Worm (Caenorhabditis elegans) whole organism, L1 larva: ENCODE measurements around the gene tag-191.

Experiments used
- C16A3.4 ChIP-seq: fragments of 150-350 bp; optimal IDR thresholded peaks from 2 replicates; lab custom pipeline; 2014; ENCODE audit warnings: missing biosample characterization, missing genetic modification characterization
- aly-2 ChIP-seq: fragments of 150-350 bp; optimal IDR thresholded peaks from 2 replicates; lab custom pipeline; 2014; ENCODE audit warnings: missing biosample characterization, missing genetic modification characterization
- blmp-1 ChIP-seq: fragments of 150-350 bp; optimal IDR thresholded peaks from 2 replicates; lab custom pipeline; 2014; ENCODE audit warnings: missing biosample characterization, missing genetic modification characterization
- ces-1 ChIP-seq: fragments of 150-350 bp; optimal IDR thresholded peaks from 2 replicates; lab custom pipeline; 2014; ENCODE audit warnings: missing biosample characterization, missing genetic modification reagents, missing genetic modification characterization
- dsc-1 ChIP-seq: sonication (generic microtip); optimal IDR thresholded peaks from 2 replicates; lab custom pipeline; 2016; ENCODE audit warnings: mild to moderate bottlenecking, missing genetic modification characterization, missing compliant biosample characterization
- efl-1 ChIP-seq, 4 experiments: fragments of 150-350 bp; optimal IDR thresholded peaks in 3 of 4; peaks in 1 of 4; 1 replicate in 1 of 4; 2 replicates in 3 of 4; lab custom pipeline; 2014; ENCODE audit warnings: missing biosample characterization in 2 of 4, missing genetic modification characterization in 2 of 4, missing genetic modification reagents in 2 of 4
- efl-3 ChIP-seq: fragments of 200-800 bp; sonication (Bioruptor generic); optimal IDR thresholded peaks from 2 replicates; lab custom pipeline; 2018; ENCODE audit warnings: mild to moderate bottlenecking, missing genetic modification characterization, missing compliant biosample characterization
- egl-13 ChIP-seq: sonication (generic microtip); optimal IDR thresholded peaks from 2 replicates; lab custom pipeline; 2016; ENCODE audit warnings: missing genotype, missing genetic modification reagents, missing genetic modification characterization, missing compliant biosample characterization
- egl-27 ChIP-seq, 2 experiments: fragments of 150-350 bp in 1 of 2; sonication (generic microtip); optimal IDR thresholded peaks; 3 replicates each; lab custom pipeline; 2017 to 2018; ENCODE audit warnings: missing biosample characterization in 2 of 2, missing genetic modification characterization in 2 of 2, missing genetic modification reagents in 2 of 2
- elt-3 ChIP-seq, 6 experiments: fragments of 150-350 bp in 1 of 6; sonication (generic microtip); optimal IDR thresholded peaks; 2 replicates each; lab custom pipeline; 2017 to 2018; ENCODE audit warnings: missing biosample characterization in 6 of 6, missing genetic modification characterization in 6 of 6, inconsistent platforms in 1 of 6
- ets-5 ChIP-seq: fragments of 200-800 bp; sonication (Bioruptor generic); IDR thresholded peaks from 2 replicates; pipeline ENCODE4 v1.3.6; 2022; ENCODE audit warnings: missing genetic modification characterization, missing compliant biosample characterization
- fkh-10 ChIP-seq: sonication (generic microtip); optimal IDR thresholded peaks from 2 replicates; lab custom pipeline; 2017; ENCODE audit warnings: missing biosample characterization, missing genetic modification reagents, missing genetic modification characterization
- fkh-8 ChIP-seq: sonication (generic microtip); optimal IDR thresholded peaks from 2 replicates; lab custom pipeline; 2016; ENCODE audit warnings: mild to moderate bottlenecking, missing genetic modification characterization, missing compliant biosample characterization
- fos-1 ChIP-seq: fragments of 150-350 bp; optimal IDR thresholded peaks from 2 replicates; lab custom pipeline; 2014; ENCODE audit warnings: missing biosample characterization, missing genetic modification characterization
- grh-1 ChIP-seq: fragments of 200-800 bp; sonication (Bioruptor generic); IDR thresholded peaks from 2 replicates; pipeline ENCODE4 v1.3.6; 2022; ENCODE audit warnings: missing genetic modification reagents, missing genetic modification characterization, missing compliant biosample characterization
- hlh-17 ChIP-seq: fragments of 200-800 bp; sonication (Bioruptor generic); optimal IDR thresholded peaks from 2 replicates; lab custom pipeline; 2018; ENCODE audit warnings: missing genetic modification characterization, mild to moderate bottlenecking, missing compliant biosample characterization, moderate library complexity, borderline replicate concordance
- hlh-4 ChIP-seq: sonication (generic microtip); optimal IDR thresholded peaks from 2 replicates; lab custom pipeline; 2016; ENCODE audit warnings: mild to moderate bottlenecking, missing genetic modification characterization, missing compliant biosample characterization
- isw-1 ChIP-seq: fragments of 200-800 bp; sonication (Bioruptor generic); IDR thresholded peaks from 2 replicates; pipeline ENCODE4 v1.3.6; 2022; ENCODE audit warnings: missing genetic modification characterization, missing compliant biosample characterization
- lin-13 ChIP-seq: fragments of 150-350 bp; optimal IDR thresholded peaks from 2 replicates; lab custom pipeline; 2014; ENCODE audit warnings: missing biosample characterization, missing genetic modification reagents, missing genetic modification characterization
- lin-14 ChIP-seq: fragments of 200-800 bp; sonication (Bioruptor generic); optimal IDR thresholded peaks from 2 replicates; lab custom pipeline; 2018; ENCODE audit warnings: mild to moderate bottlenecking, missing genetic modification characterization, moderate library complexity, missing compliant biosample characterization
- lin-35 ChIP-seq, 2 experiments: fragments of 150-350 bp; optimal IDR thresholded peaks; 2 replicates each; lab custom pipeline; 2014; ENCODE audit warnings: missing biosample characterization in 2 of 2, missing genetic modification characterization in 2 of 2, missing genetic modification reagents in 2 of 2
- lin-39 ChIP-seq: fragments of 150-350 bp; optimal IDR thresholded peaks from 2 replicates; lab custom pipeline; 2014; ENCODE audit warnings: missing biosample characterization, missing genetic modification reagents, missing genetic modification characterization
- lsy-2 ChIP-seq, 2 experiments: fragments of 150-350 bp; optimal IDR thresholded peaks; 2 replicates each; lab custom pipeline; 2014; ENCODE audit warnings: missing biosample characterization in 2 of 2, missing genetic modification characterization in 2 of 2
- mab-9 ChIP-seq: fragments of 200-800 bp; sonication (Bioruptor generic); IDR thresholded peaks from 2 replicates; pipeline ENCODE4 v1.3.6; 2022; ENCODE audit warnings: missing genetic modification reagents, missing genetic modification characterization, missing compliant biosample characterization
- mdl-1 ChIP-seq, 2 experiments: fragments of 150-350 bp; optimal IDR thresholded peaks; 2 replicates each; lab custom pipeline; 2014 to 2017; ENCODE audit warnings: missing biosample characterization in 2 of 2, missing genetic modification characterization in 2 of 2, inconsistent platforms in 1 of 2
- mep-1 ChIP-seq: fragments of 150-350 bp; optimal IDR thresholded peaks from 2 replicates; lab custom pipeline; 2014; ENCODE audit warnings: missing biosample characterization, missing genetic modification characterization
- nhr-11 ChIP-seq: fragments of 150-350 bp; optimal IDR thresholded peaks from 2 replicates; lab custom pipeline; 2014; ENCODE audit warnings: missing biosample characterization, missing genetic modification characterization
- nhr-12 ChIP-seq: sonication (generic microtip); optimal IDR thresholded peaks from 2 replicates; lab custom pipeline; 2017; ENCODE audit warnings: missing biosample characterization, missing genetic modification characterization
- nhr-19 ChIP-seq: fragments of 200-800 bp; sonication (Bioruptor generic); conservative IDR thresholded peaks from 2 replicates; pipeline ENCODE4 v1.3.6; 2022; ENCODE audit warnings: missing genetic modification characterization, missing compliant biosample characterization
- nhr-20 ChIP-seq: sonication (generic microtip); optimal IDR thresholded peaks from 2 replicates; lab custom pipeline; 2016; ENCODE audit warnings: mild to moderate bottlenecking, missing genetic modification characterization, missing compliant biosample characterization
- nhr-28 ChIP-seq: fragments of 150-350 bp; optimal IDR thresholded peaks from 2 replicates; lab custom pipeline; 2014; ENCODE audit warnings: missing biosample characterization, missing genetic modification characterization
- snu-23 ChIP-seq: sonication (generic microtip); optimal IDR thresholded peaks from 2 replicates; lab custom pipeline; 2016; ENCODE audit warnings: missing genetic modification characterization, missing compliant biosample characterization
- sox-4 ChIP-seq: sonication (generic microtip); optimal IDR thresholded peaks from 2 replicates; lab custom pipeline; 2016; ENCODE audit warnings: missing genetic modification characterization, missing compliant biosample characterization
- sup-37 ChIP-seq: fragments of 200-800 bp; sonication (Bioruptor generic); optimal IDR thresholded peaks from 2 replicates; lab custom pipeline; 2018; ENCODE audit warnings: mild to moderate bottlenecking, missing genetic modification characterization, missing compliant biosample characterization
- unc-130 ChIP-seq: fragments of 150-350 bp; optimal IDR thresholded peaks from 2 replicates; lab custom pipeline; 2017; ENCODE audit warnings: missing biosample characterization, missing genetic modification characterization, inconsistent platforms
- unc-62 ChIP-seq: fragments of 150-350 bp; optimal IDR thresholded peaks from 2 replicates; lab custom pipeline; 2014; ENCODE audit warnings: missing biosample characterization, missing genetic modification reagents, missing genetic modification characterization
- unc-86 ChIP-seq: sonication (generic microtip); optimal IDR thresholded peaks from 2 replicates; lab custom pipeline; 2016; ENCODE audit warnings: missing genetic modification characterization, missing compliant biosample characterization
- unc-98 ChIP-seq: fragments of 200-800 bp; sonication (Bioruptor generic); IDR thresholded peaks from 2 replicates; pipeline ENCODE4 v1.3.6; 2022; ENCODE audit warnings: missing genetic modification characterization, missing compliant biosample characterization
- vab-15 ChIP-seq: sonication (generic microtip); optimal IDR thresholded peaks from 2 replicates; lab custom pipeline; 2017; ENCODE audit warnings: missing genotype, mild to moderate bottlenecking, missing genetic modification characterization, missing compliant biosample characterization
- zag-1 ChIP-seq: fragments of 150-350 bp; optimal IDR thresholded peaks from 2 replicates; lab custom pipeline; 2014; ENCODE audit warnings: missing biosample characterization, missing genetic modification characterization
- ztf-11 ChIP-seq, 2 experiments: sonication (generic microtip); optimal IDR thresholded peaks; 2 replicates each; lab custom pipeline; 2016 to 2017; ENCODE audit warnings: missing genetic modification characterization in 2 of 2, missing biosample characterization in 1 of 2, missing compliant biosample characterization in 1 of 2

The tag-191 gene

DNA sequence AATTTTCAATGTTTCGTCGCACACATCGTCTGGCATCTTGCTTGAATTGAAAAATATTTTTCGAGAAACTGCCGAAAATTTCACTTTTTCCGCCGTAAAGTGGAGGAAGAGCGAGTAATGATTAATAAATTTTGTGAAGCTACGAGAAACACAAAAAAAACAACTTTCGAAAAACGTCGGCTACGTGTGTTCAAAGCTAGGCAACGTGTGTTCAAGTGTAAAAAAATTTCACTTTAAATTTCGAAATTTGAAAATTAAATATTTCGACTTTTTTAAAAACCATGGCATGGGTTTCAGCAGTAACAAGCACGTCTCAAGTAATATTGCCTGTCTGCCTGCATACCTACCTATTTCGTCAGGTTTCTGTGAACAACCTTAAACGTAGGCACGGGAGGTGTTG, at the start of gene tag-191:
Gene tag-191, minus strand, starts transcription at position 101 of the 400 bp plus-strand sequence.
- no peak for TF ChIP-seq ets-5 (GFP tag; lab: Robert Waterston, UW)
- TF ChIP-seq mab-9 (GFP tag; lab: Robert Waterston, UW) = no peak
- no peak for TF ChIP-seq mdl-1 (tag; optimal IDR thresholded peaks at IDR 0.05; lab: Kevin White, UChicago)
- TF ChIP-seq efl-1 (optimal IDR thresholded peaks at IDR 0.05; lab: Kevin White, UChicago) = no peak
- no peak for TF ChIP-seq efl-1 (GFP tag; optimal IDR thresholded peaks at IDR 0.05 in 1 of 2; lab: Kevin White, UChicago)
- no peak for TF ChIP-seq nhr-20 (tag; lab: Kevin White, UChicago)
- no peak for TF ChIP-seq hlh-17 (GFP tag; lab: Kevin White, UChicago)
- TF ChIP-seq mep-1 (tag; lab: Kevin White, UChicago) = no peak
- no peak for TF ChIP-seq dsc-1 (tag; lab: Kevin White, UChicago)
- no peak for TF ChIP-seq nhr-11 (tag; lab: Kevin White, UChicago)
- no peak for TF ChIP-seq sup-37 (GFP tag; lab: Kevin White, UChicago)
- no peak for TF ChIP-seq aly-2 (tag; lab: Kevin White, UChicago)
- TF ChIP-seq lin-35 (GFP tag; optimal IDR thresholded peaks at IDR 0.05; lab: Kevin White, UChicago) = no peak
- no peak for TF ChIP-seq grh-1 (GFP tag; lab: Robert Waterston, UW)
- TF ChIP-seq fkh-8 (tag; lab: Kevin White, UChicago) = no peak
- no peak for TF ChIP-seq zag-1 (tag; lab: Kevin White, UChicago)

DNA sequence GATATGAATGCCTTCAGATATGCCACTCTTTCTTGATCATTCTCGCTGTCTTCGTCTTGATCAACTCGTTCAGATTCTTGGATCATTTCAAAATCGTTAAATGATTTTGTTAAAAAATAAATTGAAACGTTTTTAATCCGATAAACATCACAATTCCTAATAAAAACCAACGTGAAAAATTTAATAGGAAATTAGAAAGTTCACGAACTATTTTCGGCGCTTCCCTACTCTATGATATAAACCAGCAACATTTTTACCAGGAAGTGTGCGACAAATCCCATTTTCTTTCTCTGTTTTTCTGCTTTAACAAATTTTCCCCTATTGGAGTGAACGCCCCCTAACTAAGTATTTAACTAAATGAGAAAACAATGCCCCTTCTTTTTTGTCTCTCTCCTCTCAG, 49.2 kb upstream of the tag-191 start, which contains the start of gene Y40H4A.2:
Gene Y40H4A.2, minus strand, starts transcription at position 101 of the 400 bp plus-strand sequence.
- TF ChIP-seq fos-1 (tag; lab: Kevin White, UChicago) (no peak), blmp-1 (no peak), lin-39 (no peak), hlh-4 (tag; lab: Kevin White, UChicago) (no peak), snu-23 (no peak), isw-1 (no peak), sup-37 (GFP tag; lab: Kevin White, UChicago) (no peak), sox-4 (tag; lab: Kevin White, UChicago) (no peak), ces-1 (GFP tag; lab: Kevin White, UChicago) (no peak), lin-13 (GFP tag; lab: Kevin White, UChicago) (no peak), C16A3.4 (tag; lab: Kevin White, UChicago) (no peak), fkh-10 (GFP tag; lab: Kevin White, UChicago) (no peak), lsy-2 (tag; optimal IDR thresholded peaks at IDR 0.05; lab: Kevin White, UChicago) (no peak), efl-3 (GFP tag; lab: Kevin White, UChicago) (no peak), ztf-11 (tag; optimal IDR thresholded peaks at IDR 0.05; lab: Kevin White, UChicago) (no peak), nhr-28 (no peak), nhr-19 (GFP tag; lab: Robert Waterston, UW) (no peak), zag-1 (tag; lab: Kevin White, UChicago) (no peak)
- TF ChIP-seq, all 84 proteins: peak for 0

DNA sequence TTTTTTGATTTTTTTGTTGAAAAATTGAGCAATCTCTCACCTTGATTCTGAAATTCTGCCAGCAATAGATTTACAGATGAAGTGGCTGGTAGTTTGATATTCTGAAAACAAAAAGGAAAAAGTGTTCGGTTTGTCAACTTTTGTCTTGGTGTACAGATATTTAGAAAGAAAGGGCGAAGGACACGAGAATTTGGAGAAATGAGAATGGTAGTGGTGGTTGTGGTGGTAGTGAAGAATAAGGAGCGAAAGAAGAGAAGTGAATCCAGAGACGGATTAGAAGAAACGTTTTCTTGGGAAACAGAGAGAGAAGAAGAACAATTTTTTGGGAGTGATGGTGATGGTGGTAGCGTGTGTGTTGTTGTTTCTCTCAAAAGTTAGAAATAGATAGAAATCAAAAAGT, 43.4 kb upstream of the tag-191 start, which contains the start of gene gar-3:
Gene gar-3, minus strand, starts transcription at position 101 of the 400 bp plus-strand sequence.
- TF ChIP-seq vab-15 (tag; lab: Kevin White, UChicago) (no peak), grh-1 (GFP tag; lab: Robert Waterston, UW) (no peak), C16A3.4 (tag; lab: Kevin White, UChicago) (no peak), unc-86 (tag; lab: Kevin White, UChicago) (no peak), elt-3 (tag; optimal IDR thresholded peaks at IDR 0.05; lab: Kevin White, UChicago) (no peak), lin-13 (GFP tag; lab: Kevin White, UChicago) (no peak), egl-27 (tag; optimal IDR thresholded peaks at IDR 0.05; lab: Kevin White, UChicago) (no peak), unc-62 (no peak), hlh-17 (GFP tag; lab: Kevin White, UChicago) (no peak), nhr-12 (tag; lab: Kevin White, UChicago) (no peak), ztf-11 (tag; optimal IDR thresholded peaks at IDR 0.05; lab: Kevin White, UChicago) (no peak), unc-98 (GFP tag; lab: Robert Waterston, UW) (no peak), egl-13 (tag; lab: Kevin White, UChicago) (no peak), lin-14 (GFP tag; lab: Kevin White, UChicago) (no peak), lsy-2 (tag; optimal IDR thresholded peaks at IDR 0.05; lab: Kevin White, UChicago) (no peak), unc-130 (no peak)
